Worm (Caenorhabditis elegans) whole organism, L2 larva: ENCODE measurements around the gene srz-32.
"Not testable (repeated sequence)": the region's sequence is repeated elsewhere in the genome, so short reads cannot be mapped to it uniquely, and the experiment has no call there.

Experiments used
- F13H6.1 ChIP-seq: sonication (generic microtip); optimal IDR thresholded peaks from 2 replicates; lab custom pipeline; 2016; ENCODE audit warnings: missing genetic modification characterization, missing compliant biosample characterization
- ZK546.5 ChIP-seq: sonication (generic microtip); optimal IDR thresholded peaks from 2 replicates; lab custom pipeline; 2017; ENCODE audit warnings: missing biosample characterization, missing genetic modification characterization
- alr-1 ChIP-seq: fragments of 150-350 bp; optimal IDR thresholded peaks from 2 replicates; lab custom pipeline; 2014; ENCODE audit warnings: missing biosample characterization, missing genetic modification characterization
- aly-2 ChIP-seq: fragments of 150-350 bp; optimal IDR thresholded peaks from 2 replicates; lab custom pipeline; 2014; ENCODE audit warnings: missing biosample characterization, missing genetic modification characterization
- ama-1 ChIP-seq: fragments of 150-350 bp; optimal IDR thresholded peaks from 2 replicates; lab custom pipeline; 2018; ENCODE audit warnings: inconsistent platforms
- blmp-1 ChIP-seq: sonication (generic microtip); optimal IDR thresholded peaks from 2 replicates; lab custom pipeline; 2017; ENCODE audit warnings: missing genetic modification characterization, mild to moderate bottlenecking, missing compliant biosample characterization, antibody characterized with exemption, moderate library complexity; ENCODE audit not compliant: insufficient read depth
- ceh-16 ChIP-seq: fragments of 150-350 bp; optimal IDR thresholded peaks from 2 replicates; lab custom pipeline; 2014; ENCODE audit warnings: missing biosample characterization, missing genetic modification characterization
- ceh-82 ChIP-seq: fragments of 150-350 bp; optimal IDR thresholded peaks from 2 replicates; lab custom pipeline; 2014; ENCODE audit warnings: missing biosample characterization, missing genetic modification characterization
- crh-2 ChIP-seq: sonication (generic microtip); optimal IDR thresholded peaks from 2 replicates; lab custom pipeline; 2017; ENCODE audit warnings: missing biosample characterization, missing genetic modification characterization
- elt-3 ChIP-seq: sonication (generic microtip); optimal IDR thresholded peaks from 2 replicates; lab custom pipeline; 2017; ENCODE audit warnings: missing biosample characterization, missing genetic modification characterization
- fos-1 ChIP-seq: fragments of 150-350 bp; optimal IDR thresholded peaks from 2 replicates; lab custom pipeline; 2014; ENCODE audit warnings: missing biosample characterization, missing genetic modification characterization
- gmeb-1 ChIP-seq: fragments of 150-350 bp; optimal IDR thresholded peaks from 2 replicates; lab custom pipeline; 2014; ENCODE audit warnings: missing biosample characterization, missing genetic modification characterization
- lin-13 ChIP-seq: fragments of 150-350 bp; optimal IDR thresholded peaks from 2 replicates; lab custom pipeline; 2014; ENCODE audit warnings: missing biosample characterization, missing genetic modification reagents, missing genetic modification characterization
- lin-39 ChIP-seq: fragments of 150-350 bp; optimal IDR thresholded peaks from 2 replicates; lab custom pipeline; 2014; ENCODE audit warnings: missing biosample characterization, missing genetic modification reagents, missing genetic modification characterization
- mbf-1 ChIP-seq: sonication (generic microtip); optimal IDR thresholded peaks from 2 replicates; lab custom pipeline; 2017; ENCODE audit warnings: missing biosample characterization, missing genetic modification characterization
- mdl-1 ChIP-seq, 2 experiments: fragments of 150-350 bp in 1 of 2; sonication (generic microtip) in 1 of 2; optimal IDR thresholded peaks; 2 replicates each; lab custom pipeline; 2017; ENCODE audit warnings: missing biosample characterization in 2 of 2, missing genetic modification characterization in 2 of 2
- nhr-10 ChIP-seq: sonication (generic microtip); optimal IDR thresholded peaks from 2 replicates; lab custom pipeline; 2017; ENCODE audit warnings: missing biosample characterization, missing genetic modification characterization
- nhr-11 ChIP-seq: fragments of 150-350 bp; optimal IDR thresholded peaks from 2 replicates; lab custom pipeline; 2014; ENCODE audit warnings: missing biosample characterization, missing genetic modification characterization
- nhr-12 ChIP-seq: fragments of 150-350 bp; optimal IDR thresholded peaks from 2 replicates; lab custom pipeline; 2014; ENCODE audit warnings: missing biosample characterization, missing genetic modification characterization
- nhr-129 ChIP-seq: fragments of 150-350 bp; optimal IDR thresholded peaks from 2 replicates; lab custom pipeline; 2014; ENCODE audit warnings: missing biosample characterization, missing genetic modification characterization
- nhr-25 ChIP-seq: fragments of 150-350 bp; sonication (generic microtip); optimal IDR thresholded peaks from 3 replicates; lab custom pipeline; 2014; ENCODE audit warnings: missing biosample characterization, missing genetic modification characterization
- nhr-6 ChIP-seq: fragments of 150-350 bp; optimal IDR thresholded peaks from 2 replicates; lab custom pipeline; 2014; ENCODE audit warnings: missing biosample characterization, missing genetic modification characterization
- nhr-77 ChIP-seq: fragments of 150-350 bp; optimal IDR thresholded peaks from 2 replicates; lab custom pipeline; 2014; ENCODE audit warnings: missing biosample characterization, missing genetic modification characterization
- peb-1 ChIP-seq: fragments of 150-350 bp; optimal IDR thresholded peaks from 2 replicates; lab custom pipeline; 2014; ENCODE audit warnings: missing biosample characterization, missing genetic modification characterization
- sem-4 ChIP-seq: fragments of 150-350 bp; optimal IDR thresholded peaks from 2 replicates; lab custom pipeline; 2014; ENCODE audit warnings: missing biosample characterization, missing genetic modification reagents, missing genetic modification characterization
- sma-9 ChIP-seq, 2 experiments: fragments of 150-350 bp in 1 of 2; sonication (generic microtip) in 1 of 2; optimal IDR thresholded peaks; 2 replicates each; lab custom pipeline; 2014 to 2016; ENCODE audit warnings: missing genetic modification characterization in 2 of 2, mild to moderate bottlenecking in 1 of 2, missing biosample characterization in 1 of 2, missing compliant biosample characterization in 1 of 2, missing genetic modification reagents in 1 of 2, moderate library complexity in 1 of 2
- snpc-4 ChIP-seq: fragments of 150-350 bp; optimal IDR thresholded peaks from 2 replicates; lab custom pipeline; 2014; ENCODE audit warnings: missing biosample characterization, missing genetic modification characterization
- unc-55 ChIP-seq: fragments of 150-350 bp; sonication (generic microtip); optimal IDR thresholded peaks from 3 replicates; lab custom pipeline; 2014; ENCODE audit warnings: missing biosample characterization, missing genetic modification reagents, missing genetic modification characterization
- unc-62 ChIP-seq: fragments of 150-350 bp; optimal IDR thresholded peaks from 2 replicates; lab custom pipeline; 2014; ENCODE audit warnings: missing biosample characterization, missing genetic modification reagents, missing genetic modification characterization
- ztf-11 ChIP-seq: sonication (generic microtip); optimal IDR thresholded peaks from 2 replicates; lab custom pipeline; 2017; ENCODE audit warnings: missing biosample characterization, missing genetic modification characterization
- ztf-4 ChIP-seq: fragments of 150-350 bp; optimal IDR thresholded peaks from 2 replicates; lab custom pipeline; 2014; ENCODE audit warnings: missing biosample characterization, missing genetic modification characterization

Gene srz-32

ce11 chrIV:3400941-3401340 lies 35.2 kb upstream of the srz-32 start:
- TF ChIP-seq gmeb-1 (tag; lab: Kevin White, UChicago) (peak; percentile 21), nhr-11 (tag; lab: Kevin White, UChicago) (no peak), fos-1 (tag; lab: Kevin White, UChicago) (peak; percentile 63)

DNA sequence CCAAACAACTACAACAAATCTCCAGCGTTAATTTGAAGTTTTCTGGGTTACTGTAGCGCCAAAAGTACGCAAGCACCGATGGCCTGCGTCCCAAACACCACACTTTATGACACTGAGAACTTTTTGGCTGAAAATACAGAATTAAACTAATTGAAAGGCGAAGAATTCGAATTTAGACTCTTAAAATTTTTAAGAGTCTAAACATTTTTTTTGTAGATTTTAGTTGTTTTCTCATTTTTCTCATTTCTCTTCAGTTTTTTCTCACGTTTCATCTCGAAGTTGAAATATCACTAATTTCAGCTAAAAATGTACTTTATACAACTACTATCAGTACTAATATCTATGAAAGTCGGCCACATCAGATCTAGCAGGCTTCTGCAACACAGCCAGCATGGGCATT lies 20.7 kb upstream of the srz-32 start, which contains the start of gene lgc-9:
Gene lgc-9 (plus strand): TSS at position 301 of the 400 bp plus-strand sequence.
- no peak for TF ChIP-seq unc-62
- TF ChIP-seq, all 48 proteins: peak for 0

DNA sequence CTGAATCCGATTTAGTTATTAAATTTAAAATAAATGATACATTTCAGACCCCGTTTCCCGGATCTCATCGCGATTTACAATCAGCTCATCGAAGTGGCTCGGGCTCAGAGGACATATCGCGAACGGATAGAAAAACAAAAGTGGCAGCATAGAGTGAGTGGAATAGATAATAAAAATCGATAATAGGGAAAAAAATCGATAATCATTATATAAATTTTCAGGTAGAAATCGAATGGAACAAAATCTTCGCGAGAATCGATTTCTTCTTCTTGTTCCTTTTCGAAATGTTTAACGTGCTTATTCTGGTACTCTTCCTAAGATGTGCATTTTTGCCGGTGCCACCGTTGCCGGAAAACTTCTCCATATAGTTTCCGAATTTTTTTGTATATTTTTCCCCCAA lies 17.4 kb upstream of the srz-32 start:
- TF ChIP-seq mbf-1 (tag; lab: Kevin White, UChicago) (no peak), unc-62 (no peak), ama-1 (lab: Kevin White, UChicago) (no peak)

ce11 chrIV:3422516-3422915 lies 13.6 kb upstream of the srz-32 start, which contains the start of gene C04C3.6:
C04C3.6 (minus strand) TSS chrIV:3422616.
- TF ChIP-seq ceh-16 (tag; lab: Kevin White, UChicago) (no peak), lin-13 (GFP tag; lab: Kevin White, UChicago) (no peak), unc-55 (no peak), F13H6.1 (tag; lab: Kevin White, UChicago) (no peak), nhr-77 (tag; lab: Kevin White, UChicago) (no peak), ztf-4 (tag; lab: Kevin White, UChicago) (no peak), ama-1 (lab: Kevin White, UChicago) (no peak), crh-2 (tag; lab: Kevin White, UChicago) (no peak), sem-4 (tag; lab: Kevin White, UChicago) (no peak), ztf-11 (tag; lab: Kevin White, UChicago) (no peak), nhr-11 (tag; lab: Kevin White, UChicago) (no peak), nhr-25 (tag; lab: Kevin White, UChicago) (no peak), ceh-82 (no peak), nhr-129 (tag; lab: Kevin White, UChicago) (no peak), snpc-4 (no peak), nhr-12 (no peak), aly-2 (no peak), alr-1 (tag; lab: Kevin White, UChicago) (no peak), peb-1 (tag; lab: Kevin White, UChicago) (no peak), blmp-1 (no peak)

ce11 chrIV:3428434-3428950 lies 7.6 kb upstream of the srz-32 start, which contains the start of the genes C04C3.9 and srz-60:
C04C3.9 (minus strand) TSS chrIV:3428534.
srz-60 (plus strand) TSS chrIV:3428900.
- TF ChIP-seq lin-39 (tag; lab: Kevin White, UChicago), result no peak
- no peak for TF ChIP-seq ztf-11 (tag; lab: Kevin White, UChicago)
- no peak for TF ChIP-seq mdl-1 (tag; optimal IDR thresholded peaks at IDR 0.05; lab: Kevin White, UChicago)
- TF ChIP-seq elt-3 (tag; lab: Kevin White, UChicago), result no peak
- no peak for TF ChIP-seq nhr-6 (tag; lab: Kevin White, UChicago)
- TF ChIP-seq ZK546.5 (tag; lab: Kevin White, UChicago), result no peak
- TF ChIP-seq nhr-11 (tag; lab: Kevin White, UChicago), result no peak
- TF ChIP-seq sma-9 (GFP tag; optimal IDR thresholded peaks at IDR 0.05; lab: Kevin White, UChicago), result no peak
- no peak for TF ChIP-seq sma-9 (tag; optimal IDR thresholded peaks at IDR 0.05; lab: Kevin White, UChicago)

ce11 chrIV:3433387-3433786 lies 2.7 kb upstream of the srz-32 start, which contains the start of gene C04C3.7:
C04C3.7 (minus strand) TSS chrIV:3433487.
- not testable (repeated sequence) for TF ChIP-seq nhr-10; peb-1 (tag; lab: Kevin White, UChicago); nhr-12
- TF ChIP-seq, all 48 proteins: peak for 0; not testable (repeated sequence) for 48
